Worm (Caenorhabditis elegans) whole organism, L4 larva: Measurements from ENCODE around the gene str-64.

Source experiments
- dpl-1 ChIP-seq: fragments of 150-350 bp; optimal IDR thresholded peaks from 2 replicates; lab custom pipeline; 2014; ENCODE audit warnings: missing biosample characterization, missing genetic modification reagents, missing genetic modification characterization
- egl-27 ChIP-seq: sonication (generic microtip); optimal IDR thresholded peaks from 3 replicates; lab custom pipeline; 2017; ENCODE audit warnings: missing biosample characterization, missing genetic modification reagents, missing genetic modification characterization
- nhr-237 ChIP-seq: sonication (generic microtip); optimal IDR thresholded peaks from 2 replicates; lab custom pipeline; 2017; ENCODE audit warnings: missing biosample characterization, missing genetic modification characterization
- snpc-1.2 ChIP-seq: fragments of 200-800 bp; sonication (Bioruptor generic); IDR thresholded peaks from 2 replicates; pipeline ENCODE4 v1.3.6; 2022; ENCODE audit warnings: missing genetic modification reagents, missing genetic modification characterization, missing compliant biosample characterization

- no peak for TF ChIP-seq egl-27
- TF ChIP-seq snpc-1.2 (GFP tag; lab: Robert Waterston, UW): no peak
- TF ChIP-seq nhr-237: no peak
- no peak for TF ChIP-seq dpl-1
These were observed 1.6 kb downstream of the str-64 start, which contains the start of gene F35F10.5 for ce11 chrV:3284629-3285028.
